Worm (Caenorhabditis elegans): Measurements from ENCODE around the gene F14D12.1.

DNA sequence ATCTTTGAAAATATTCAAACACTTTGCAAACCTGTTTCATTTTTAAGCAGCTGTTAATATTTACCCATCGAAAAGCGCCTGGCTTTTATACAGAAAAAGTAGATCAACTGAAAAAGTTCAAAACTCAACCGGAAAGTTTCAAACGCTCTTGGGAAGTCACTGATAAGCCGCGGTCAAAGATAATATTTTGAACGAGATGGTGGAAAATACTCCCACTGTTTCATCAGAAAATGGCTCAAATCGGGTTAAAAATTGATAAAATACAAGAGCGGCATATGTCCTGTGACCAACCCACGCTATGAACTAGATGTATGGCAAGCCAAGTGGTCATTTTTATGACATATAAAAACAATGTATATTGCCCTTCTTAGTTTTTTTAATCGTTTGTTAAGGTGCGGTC, 4.3 kb upstream of the F14D12.1 start, which contains the start of gene sulp-2:
- TF ChIP-seq ceh-13 (GFP tag; optimal IDR thresholded peaks at IDR 0.05) = no peak
- TF ChIP-seq hmg-4 (GFP tag; optimal IDR thresholded peaks at IDR 0.05) = no peak
- no peak for TF ChIP-seq flt-1 (GFP tag; IDR thresholded peaks at IDR 0.05)
